Fruit fly (Drosophila melanogaster) ovary, adult (tissue): ENCODE results near the gene CG13086.

Source experiments
- CG17801 ChIP-seq: fragments of 200-800 bp; optimal IDR thresholded peaks from 2 replicates; lab custom pipeline; 2019; ENCODE audit warnings: missing biosample characterization, mild to moderate bottlenecking, missing genetic modification characterization, moderate library complexity; ENCODE audit not compliant: partially characterized antibody

The CG13086 gene

DNA sequence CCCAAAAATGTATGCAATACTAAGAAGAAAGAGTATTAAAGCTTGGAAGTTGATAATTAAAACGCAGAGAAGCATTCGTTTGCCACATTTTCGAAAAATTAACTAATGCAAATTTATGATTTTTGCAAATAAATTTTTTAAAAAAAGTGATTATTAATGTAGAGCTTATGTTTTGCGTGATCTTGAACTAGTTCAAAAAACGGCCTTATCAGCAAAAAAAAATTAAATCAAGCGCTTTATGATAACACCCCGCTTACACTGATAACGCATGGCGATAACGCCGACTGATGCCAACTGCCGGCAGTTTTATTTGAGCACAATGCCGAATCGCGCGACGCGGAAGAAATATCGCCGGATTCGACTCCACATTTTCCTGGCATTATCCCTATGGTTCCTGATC is at the start of gene CG13086:
TSS of gene CG13086 (plus strand) at position 301 of the 400 bp plus-strand sequence.
- TF ChIP-seq CG17801 (GFP tag; lab: Kevin White, UChicago), result no peak

DNA sequence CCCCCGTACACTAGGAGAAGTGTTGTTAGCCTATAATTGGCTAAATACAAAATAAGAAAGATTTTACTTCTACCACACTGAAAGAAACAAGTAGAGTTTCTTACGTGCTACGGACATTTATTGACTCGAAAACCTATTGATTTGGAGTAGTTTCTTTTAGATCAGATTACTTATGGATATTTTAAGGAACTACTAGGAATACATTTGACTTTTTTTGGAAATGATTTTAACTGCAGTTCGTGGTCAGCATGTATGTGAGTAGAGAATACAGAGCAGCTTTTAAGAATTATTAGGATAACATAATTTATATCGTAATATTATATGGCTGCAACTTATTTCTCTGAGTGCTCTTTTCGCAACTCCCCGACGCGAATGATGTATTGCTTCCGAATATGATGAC is 49.6 kb upstream of the CG13086 start:
- TF ChIP-seq CG17801 (GFP tag; lab: Kevin White, UChicago), result no peak

DNA sequence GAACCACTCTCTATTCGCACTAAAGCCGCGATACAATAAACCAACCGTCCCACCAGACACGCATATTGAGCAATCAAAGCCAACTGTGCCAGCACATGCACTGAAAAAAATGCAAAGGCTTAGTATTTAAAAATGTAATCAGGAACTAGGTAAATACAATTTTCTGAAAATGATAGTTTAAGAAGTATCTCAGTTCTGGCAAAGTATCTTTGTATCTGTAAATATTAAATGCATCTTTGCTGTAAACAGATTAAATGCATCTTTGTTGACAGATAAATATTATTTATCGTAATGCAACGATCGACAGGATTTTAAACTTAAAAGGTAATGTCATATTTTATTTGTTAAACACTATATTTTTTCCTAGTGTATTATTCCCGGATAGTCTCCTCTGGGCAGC is 46.4 kb upstream of the CG13086 start:
- TF ChIP-seq CG17801 (GFP tag; lab: Kevin White, UChicago), result no peak

- TF ChIP-seq CG17801 (GFP tag; lab: Kevin White, UChicago), result no peak
Observed at dm6 chr2L:19319334-19319733, 44.8 kb upstream of the CG13086 start.

DNA sequence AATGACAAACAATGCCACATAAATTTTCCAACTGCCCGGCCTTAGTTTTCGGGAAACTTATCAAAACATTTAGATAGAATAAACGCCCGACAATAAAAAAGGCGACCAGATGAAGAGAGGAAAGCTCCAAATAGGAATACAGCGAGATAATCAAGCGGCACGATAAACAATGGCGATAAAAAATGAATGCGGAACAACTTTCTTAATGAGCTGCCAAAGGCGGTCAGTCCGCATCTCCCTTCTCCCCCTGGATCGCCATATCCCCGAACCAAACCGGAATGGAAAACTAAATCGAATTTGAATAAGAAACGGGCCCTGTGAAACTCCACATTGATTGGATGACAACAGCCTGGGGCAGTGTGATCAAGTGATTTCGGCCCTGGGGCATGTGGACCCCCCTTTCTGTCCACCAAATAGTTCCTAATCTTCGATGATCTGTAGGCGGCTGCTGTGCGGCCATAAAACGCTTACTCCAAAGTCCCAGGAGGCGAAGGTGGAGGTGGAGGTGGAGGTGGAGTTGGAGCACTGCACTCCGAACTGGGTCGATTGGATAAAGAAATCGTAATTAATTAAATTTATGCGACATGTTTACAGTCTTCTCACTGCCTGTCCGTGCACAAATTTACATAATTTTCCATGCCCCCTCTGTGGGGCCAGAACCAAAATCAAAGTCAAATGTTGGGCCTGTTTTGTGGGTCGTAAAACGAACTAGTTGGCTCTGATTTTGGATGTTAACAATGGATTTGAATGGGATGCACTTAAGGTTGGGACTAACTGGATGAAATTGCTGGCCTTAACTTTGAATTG is 43.2 kb upstream of the CG13086 start:
- TF ChIP-seq CG17801 (GFP tag; lab: Kevin White, UChicago), result no peak

dm6 chr2L:19322744-19323143 is 41.4 kb upstream of the CG13086 start:
- TF ChIP-seq CG17801 (GFP tag; lab: Kevin White, UChicago), result no peak

DNA sequence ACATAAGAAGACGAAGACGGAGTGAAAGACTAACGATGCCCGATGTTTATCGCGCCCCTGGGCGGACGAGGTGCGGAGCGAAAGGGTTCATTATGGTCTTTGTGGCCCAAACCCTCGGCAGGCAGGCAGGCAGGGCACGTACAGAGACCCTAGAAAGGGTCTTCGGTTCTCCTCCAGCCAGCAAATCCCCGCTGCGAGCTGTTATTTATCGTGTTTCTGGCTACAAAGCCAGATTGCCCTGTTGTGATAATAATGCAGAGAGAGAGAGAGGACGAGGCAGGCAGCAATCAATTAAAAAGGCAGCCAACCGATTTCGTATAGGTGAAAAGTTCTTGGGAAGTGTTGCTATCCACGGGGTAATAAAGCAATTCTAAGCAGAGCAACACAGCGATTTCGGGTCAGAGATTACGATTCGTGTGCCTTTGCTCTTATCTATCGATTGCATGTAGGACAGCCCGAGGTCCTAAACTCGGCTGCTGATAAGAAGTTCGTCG is 40.6 kb upstream of the CG13086 start:
- no peak for TF ChIP-seq CG17801 (GFP tag; lab: Kevin White, UChicago)

DNA sequence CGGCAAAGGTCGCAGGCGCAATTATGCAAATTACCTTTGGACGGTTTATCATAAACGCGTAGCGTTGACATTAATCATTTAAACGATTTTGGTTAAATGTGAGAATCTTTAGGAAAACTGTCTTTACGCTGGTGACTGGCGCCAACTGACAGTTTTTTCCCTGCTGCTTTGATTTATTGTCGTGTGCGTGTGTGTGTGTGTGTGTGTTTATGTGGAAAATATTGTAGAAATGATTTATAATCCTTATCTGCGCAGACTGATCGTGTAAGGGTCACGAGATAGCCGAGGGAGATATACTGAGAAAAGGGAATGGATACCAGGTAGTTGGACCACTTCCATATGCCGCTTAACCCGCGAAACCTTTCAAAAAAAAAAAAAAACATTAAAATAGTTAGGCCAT is 39.4 kb upstream of the CG13086 start:
- TF ChIP-seq CG17801 (GFP tag; lab: Kevin White, UChicago), result no peak

DNA sequence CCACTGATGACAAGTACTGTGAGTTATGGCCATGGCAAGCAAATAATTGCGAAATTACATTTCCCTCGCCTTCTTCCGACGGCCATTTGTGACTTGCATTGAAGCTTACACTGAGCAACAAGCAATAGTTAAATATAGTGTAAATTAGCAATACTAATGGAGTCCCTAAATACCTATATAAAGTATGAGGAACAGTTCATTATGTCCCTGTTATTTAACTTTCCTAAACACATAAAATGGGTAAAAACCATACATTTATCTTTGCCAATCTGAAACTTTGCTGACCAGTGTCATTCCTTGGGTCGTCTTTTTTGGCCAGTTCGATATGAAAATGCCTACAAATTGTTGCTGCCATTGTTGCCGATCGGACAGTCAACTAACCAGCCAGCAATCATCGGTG is 38.8 kb upstream of the CG13086 start:
- TF ChIP-seq CG17801 (GFP tag; lab: Kevin White, UChicago), result no peak

DNA sequence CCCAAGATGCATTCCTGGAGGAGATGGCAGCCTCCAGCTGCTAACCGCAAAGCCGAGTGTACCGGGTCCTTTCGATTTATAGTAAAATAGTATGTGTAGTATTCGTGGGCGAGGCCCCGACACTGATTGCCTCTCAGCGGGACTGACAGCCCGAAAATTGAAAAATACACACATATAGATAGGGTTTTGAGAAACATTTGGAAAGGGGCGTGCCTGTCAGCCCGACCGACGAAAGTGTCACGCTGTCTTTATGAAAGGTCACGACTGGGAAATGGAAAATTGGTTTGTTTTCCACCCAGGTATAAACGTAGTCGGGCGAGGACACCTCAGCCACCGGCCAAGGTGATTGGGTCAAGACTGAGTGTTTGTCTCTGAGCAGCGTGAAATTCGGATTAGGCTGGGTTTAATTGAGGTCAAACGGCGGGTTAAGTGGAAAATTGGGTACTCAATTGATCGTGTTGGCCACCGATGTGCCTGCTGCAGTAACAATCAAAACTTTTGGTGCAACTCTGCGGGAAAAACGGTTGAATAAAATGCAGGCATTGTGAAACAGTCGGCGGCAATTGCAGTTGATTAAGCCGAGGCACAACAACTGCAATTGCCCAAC is 37.3 kb upstream of the CG13086 start:
- no peak for TF ChIP-seq CG17801 (GFP tag; lab: Kevin White, UChicago)

dm6 chr2L:19327828-19328227 is 36.3 kb upstream of the CG13086 start:
- no peak for TF ChIP-seq CG17801 (GFP tag; lab: Kevin White, UChicago)

DNA sequence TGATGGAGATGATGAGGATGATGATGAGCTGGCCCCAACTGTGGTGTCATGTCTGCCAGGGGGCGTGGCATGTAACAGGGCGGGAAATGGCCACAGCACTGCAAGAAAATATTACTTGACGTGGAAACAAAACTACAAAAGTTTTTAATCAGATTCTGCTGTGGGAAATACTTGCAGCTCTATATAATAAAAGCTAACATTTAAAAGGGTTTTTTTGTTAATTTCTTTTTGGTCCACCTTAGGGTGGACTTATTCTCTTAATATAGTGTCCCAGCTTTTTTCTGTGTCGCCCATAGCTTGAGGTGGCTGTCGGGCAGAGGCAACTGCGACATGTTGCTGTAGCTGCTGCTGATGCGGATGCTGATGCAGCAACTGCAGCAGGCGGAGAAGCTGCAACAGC is 35.6 kb upstream of the CG13086 start:
- no peak for TF ChIP-seq CG17801 (GFP tag; lab: Kevin White, UChicago)

DNA sequence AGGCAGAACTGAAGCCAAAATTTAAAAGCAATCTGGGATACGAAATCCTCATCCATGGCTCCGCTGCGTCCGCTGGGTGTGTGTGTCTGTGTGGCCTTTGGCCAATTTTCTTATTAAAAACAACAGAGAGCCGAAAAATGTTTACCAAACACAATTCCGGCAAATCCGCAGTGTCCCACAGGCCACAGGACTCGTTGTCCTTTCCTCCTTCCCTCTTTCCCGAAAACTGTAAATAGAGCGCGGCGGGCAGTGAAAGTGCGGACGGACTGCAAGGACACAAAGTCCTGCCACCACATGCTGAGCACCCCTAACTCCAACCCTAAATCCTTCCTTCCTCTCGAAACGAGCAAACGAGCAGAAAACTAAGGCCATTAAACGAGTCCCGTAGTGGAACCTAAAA is 30.2 kb upstream of the CG13086 start:
- no peak for TF ChIP-seq CG17801 (GFP tag; lab: Kevin White, UChicago)

dm6 chr2L:19335052-19335451 is 29.1 kb upstream of the CG13086 start:
- no peak for TF ChIP-seq CG17801 (GFP tag; lab: Kevin White, UChicago)

dm6 chr2L:19337971-19338732 is 26.0 kb upstream of the CG13086 start:
- no peak for TF ChIP-seq CG17801 (GFP tag; lab: Kevin White, UChicago)
